Worm (Caenorhabditis elegans): ENCODE measurements around the gene cld-1.

cld-1 gene

DNA sequence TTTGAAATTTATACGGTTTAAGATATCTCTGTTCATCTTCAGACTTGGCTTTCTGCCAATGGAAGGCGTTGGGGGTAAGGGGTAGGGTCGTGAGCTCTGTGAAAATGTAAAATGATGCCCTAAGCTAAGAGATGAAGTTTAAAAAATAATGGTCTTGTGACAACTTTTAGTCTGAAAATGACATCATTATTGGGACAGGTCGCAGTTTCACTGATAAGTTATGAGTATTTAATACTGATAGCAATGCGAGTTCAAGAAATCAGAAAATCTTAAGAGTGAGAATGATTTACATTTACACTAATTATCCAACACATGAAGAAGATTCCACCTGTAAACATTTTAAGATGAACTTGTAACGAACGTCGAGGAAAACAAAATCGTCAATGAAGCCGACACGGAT lies 28.6 kb upstream of the cld-1 start:
- no peak for TF ChIP-seq ets-4 (tag; optimal IDR thresholded peaks at IDR 0.05)
- no peak for TF ChIP-seq F13H6.1 (tag; optimal IDR thresholded peaks at IDR 0.05)
- TF ChIP-seq eyg-1 (tag; optimal IDR thresholded peaks at IDR 0.05): no peak
- no peak for TF ChIP-seq lin-11 (tag; optimal IDR thresholded peaks at IDR 0.05)
- no peak for TF ChIP-seq ref-2 (tag; optimal IDR thresholded peaks at IDR 0.05)
- no peak for TF ChIP-seq tbx-2 (tag; optimal IDR thresholded peaks at IDR 0.05)
- TF ChIP-seq ahr-1 (tag; optimal IDR thresholded peaks at IDR 0.05): no peak
- no peak for TF ChIP-seq K02D7.2 (tag; optimal IDR thresholded peaks at IDR 0.05)
- TF ChIP-seq ceh-24 (tag; optimal IDR thresholded peaks at IDR 0.05): no peak

DNA sequence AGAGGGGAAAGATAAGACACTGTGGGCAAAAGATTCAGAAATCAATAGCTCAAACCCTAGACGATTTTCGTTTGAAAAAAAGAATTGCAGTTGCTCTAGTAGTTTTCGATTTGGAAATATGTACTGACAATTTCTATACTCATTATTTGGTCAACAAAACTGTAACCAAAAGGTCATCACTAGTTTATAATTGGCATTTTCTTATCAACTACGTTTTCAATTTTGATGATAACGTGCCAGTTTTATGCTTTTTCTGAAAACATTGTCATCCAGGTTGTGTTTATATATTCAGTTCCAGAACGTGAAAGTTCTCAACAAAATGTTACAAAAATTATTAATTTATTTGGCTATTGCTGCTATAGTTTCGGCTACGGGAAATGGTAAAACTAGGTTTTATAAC lies 26.5 kb upstream of the cld-1 start, which contains the start of gene F55G11.8:
Gene F55G11.8, plus strand, starts transcription at position 245 of the 400 bp plus-strand sequence.
- peak; percentile 3 for TF ChIP-seq elt-2 (tag; optimal IDR thresholded peaks at IDR 0.05)
- no peak for TF ChIP-seq npax-4 (tag; optimal IDR thresholded peaks at IDR 0.05)
- no peak for TF ChIP-seq pros-1 (tag; optimal IDR thresholded peaks at IDR 0.05)
- no peak for TF ChIP-seq pax-1 (tag; optimal IDR thresholded peaks at IDR 0.05)

DNA sequence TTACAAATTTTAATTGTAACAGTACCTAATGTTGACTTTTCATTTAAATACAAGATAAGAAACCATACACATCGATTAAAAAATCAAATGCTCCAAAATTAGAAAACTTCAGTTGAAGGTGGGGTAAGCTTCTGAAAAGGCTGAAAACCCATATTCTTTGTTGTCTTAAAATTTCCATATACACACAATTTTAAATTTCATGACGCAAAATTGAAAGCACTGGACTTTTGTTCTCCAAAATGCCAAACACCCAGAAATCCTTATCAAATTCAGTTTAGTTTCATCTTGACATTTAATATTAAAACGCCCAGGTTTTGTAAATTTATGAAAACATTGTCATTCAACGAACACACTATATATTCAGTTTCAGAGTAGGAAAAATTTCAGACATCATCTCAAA lies 24.1 kb upstream of the cld-1 start, which contains the start of gene F55G11.7:
Gene F55G11.7, plus strand, starts transcription at position 301 of the 400 bp plus-strand sequence.
- TF ChIP-seq ets-4 (tag; optimal IDR thresholded peaks at IDR 0.05): no peak
- no peak for TF ChIP-seq odd-2 (tag; optimal IDR thresholded peaks at IDR 0.05)
- TF ChIP-seq rnt-1 (tag; optimal IDR thresholded peaks at IDR 0.05): no peak
- TF ChIP-seq ztf-16 (tag; optimal IDR thresholded peaks at IDR 0.05): no peak
- no peak for TF ChIP-seq unc-86 (tag; optimal IDR thresholded peaks at IDR 0.05)

DNA sequence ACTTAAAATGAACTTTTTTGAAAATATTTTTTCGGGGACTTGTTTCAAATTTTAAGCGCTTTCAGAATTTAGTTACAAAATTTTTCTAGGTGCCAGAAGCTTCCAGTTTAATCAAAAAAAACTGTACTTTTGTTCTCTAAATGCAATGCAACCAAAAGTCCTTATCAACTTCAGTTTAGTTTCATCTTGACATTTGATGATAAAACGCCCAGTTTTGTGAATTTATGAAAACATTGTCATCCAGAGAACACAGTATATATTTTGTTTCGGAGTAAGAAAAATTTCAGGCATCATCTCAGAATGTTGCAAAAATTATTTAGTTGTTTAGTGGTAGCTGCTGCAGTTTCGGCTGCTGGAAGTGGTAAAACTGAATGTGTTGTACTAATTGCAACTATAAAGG lies 21.7 kb upstream of the cld-1 start, which contains the start of gene F55G11.6:
Gene F55G11.6, plus strand, starts transcription at position 301 of the 400 bp plus-strand sequence.
- no peak for TF ChIP-seq eyg-1 (tag; optimal IDR thresholded peaks at IDR 0.05)
- no peak for TF ChIP-seq pha-4 (tag; optimal IDR thresholded peaks at IDR 0.05)
- TF ChIP-seq tbx-2 (tag; optimal IDR thresholded peaks at IDR 0.05): no peak
- TF ChIP-seq ceh-45 (GFP tag; IDR thresholded peaks at IDR 0.05): no peak
- TF ChIP-seq hlh-6 (tag; optimal IDR thresholded peaks at IDR 0.05): no peak
- no peak for TF ChIP-seq pax-1 (tag; optimal IDR thresholded peaks at IDR 0.05)
- TF ChIP-seq ttx-3 (tag; optimal IDR thresholded peaks at IDR 0.05): no peak
- no peak for TF ChIP-seq gmeb-2 (tag; optimal IDR thresholded peaks at IDR 0.05)
- no peak for TF ChIP-seq K09A11.1 (tag; optimal IDR thresholded peaks at IDR 0.05; ENCODE audit: insufficient read depth)
- no peak for TF ChIP-seq ama-1 (optimal IDR thresholded peaks at IDR 0.05)

DNA sequence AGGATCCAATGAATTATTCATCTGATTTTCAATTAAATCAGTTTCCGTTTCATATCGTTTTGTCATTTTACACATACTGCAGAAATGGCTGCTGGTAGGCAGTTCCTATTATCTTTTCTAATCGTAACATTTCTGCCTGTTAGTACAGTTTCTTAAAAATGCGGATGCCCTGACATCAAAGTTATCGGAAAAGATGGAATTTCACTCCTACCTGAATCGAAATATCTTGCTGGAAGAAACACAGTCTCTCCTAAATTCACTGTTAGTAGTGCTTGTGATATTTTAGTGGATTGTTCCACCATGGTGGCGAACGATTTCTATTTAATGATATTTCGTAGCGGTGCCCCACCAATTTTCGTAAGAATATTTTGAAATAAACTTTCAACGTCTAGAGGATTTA lies 12.4 kb upstream of the cld-1 start, which contains the start of gene F55G11.10:
Gene F55G11.10, plus strand, starts transcription at position 301 of the 400 bp plus-strand sequence.
- TF ChIP-seq hlh-15 (tag; optimal IDR thresholded peaks at IDR 0.05) (no peak), syd-9 (tag; optimal IDR thresholded peaks at IDR 0.05) (no peak), dmd-4 (tag; optimal IDR thresholded peaks at IDR 0.05; ENCODE audit: borderline replicate concordance) (no peak), fkh-10 (GFP tag; optimal IDR thresholded peaks at IDR 0.05) (no peak)

DNA sequence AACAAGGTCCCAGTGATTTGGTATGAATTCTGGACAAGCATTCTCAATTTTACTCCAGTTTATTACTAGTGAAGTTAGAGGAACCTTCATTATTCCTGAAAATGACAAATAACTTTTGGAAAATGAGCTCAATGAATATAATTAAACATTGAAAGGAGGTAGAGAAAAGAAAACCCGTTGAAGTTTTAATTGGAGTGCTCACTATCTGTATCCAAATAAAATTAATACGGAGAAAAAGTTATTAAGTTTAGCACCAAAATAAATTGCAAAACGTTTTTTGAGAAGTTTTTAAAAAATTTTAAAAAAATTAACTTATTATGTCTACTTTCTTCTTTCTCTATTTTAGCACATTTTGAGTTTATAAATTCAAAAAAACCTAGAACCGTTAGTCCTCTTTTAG lies 10.4 kb upstream of the cld-1 start, which contains the start of gene F55G11.1:
Gene F55G11.1, minus strand, starts transcription at position 101 of the 400 bp plus-strand sequence.
- TF ChIP-seq zip-5 (tag; optimal IDR thresholded peaks at IDR 0.05) (no peak), eyg-1 (tag; optimal IDR thresholded peaks at IDR 0.05) (no peak), ceh-18 (tag; optimal IDR thresholded peaks at IDR 0.05) (no peak), ref-2 (tag; optimal IDR thresholded peaks at IDR 0.05) (no peak), pha-2 (tag; optimal IDR thresholded peaks at IDR 0.05) (no peak), unc-86 (tag; optimal IDR thresholded peaks at IDR 0.05) (no peak), ceh-48 (tag; optimal IDR thresholded peaks at IDR 0.05) (no peak), ceh-2 (tag; optimal IDR thresholded peaks at IDR 0.05) (no peak), ztf-16 (tag; optimal IDR thresholded peaks at IDR 0.05) (no peak), pqm-1 (tag; optimal IDR thresholded peaks at IDR 0.05) (no peak), ceh-14 (tag; optimal IDR thresholded peaks at IDR 0.05) (no peak), elt-4 (tag; optimal IDR thresholded peaks at IDR 0.05) (no peak)

Data from whole organism, late embryonic.